Worm (Caenorhabditis elegans): Measurements from ENCODE around the gene nlp-60.

DNA sequence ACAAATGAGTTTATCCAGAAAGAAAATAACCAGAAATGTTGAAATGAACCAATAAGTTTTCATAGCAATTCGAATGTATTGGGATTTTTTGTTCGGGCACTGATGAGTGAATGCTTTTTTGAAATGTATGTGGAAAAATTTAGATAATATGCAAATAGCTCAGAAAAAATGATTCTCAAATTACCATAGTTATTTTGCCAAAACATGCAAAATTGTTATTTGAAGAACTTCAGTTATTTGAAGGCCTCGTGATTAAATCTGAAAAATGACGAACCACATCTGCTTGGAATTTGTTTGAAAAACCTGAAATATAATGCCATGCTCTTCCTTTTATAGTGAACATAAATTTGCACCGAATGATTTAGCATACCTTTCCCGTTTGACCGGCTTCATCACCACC is 21.0 kb downstream of the nlp-60 start, which contains the start of gene C49C8.6:
- TF ChIP-seq mdl-1 (tag; optimal IDR thresholded peaks at IDR 0.05) (no peak), aly-2 (tag; optimal IDR thresholded peaks at IDR 0.05) (no peak), nhr-11 (tag; optimal IDR thresholded peaks at IDR 0.05) (no peak), nhr-28 (tag; optimal IDR thresholded peaks at IDR 0.05) (no peak), tbx-2 (tag; optimal IDR thresholded peaks at IDR 0.05) (no peak), skn-1 (tag; optimal IDR thresholded peaks at IDR 0.05) (no peak), ceh-9 (tag; optimal IDR thresholded peaks at IDR 0.05) (no peak), fkh-2 (tag; optimal IDR thresholded peaks at IDR 0.05) (no peak), lin-39 (tag; optimal IDR thresholded peaks at IDR 0.05) (no peak), nhr-237 (tag; optimal IDR thresholded peaks at IDR 0.05) (no peak), zag-1 (tag; optimal IDR thresholded peaks at IDR 0.05) (no peak), nhr-12 (tag; optimal IDR thresholded peaks at IDR 0.05) (no peak), ceh-16 (tag; optimal IDR thresholded peaks at IDR 0.05) (no peak)

All from whole organism, L3 larva.